Fruit fly (Drosophila melanogaster) whole organism: Measurements from ENCODE around the gene CG5676.

Source experiments
- psq ChIP-seq: fragments of >200 bp; optimal IDR thresholded peaks from 2 replicates; lab custom pipeline; 2017
- usp ChIP-seq: fragments of >200 bp; optimal IDR thresholded peaks from 2 replicates; lab custom pipeline; 2017; ENCODE audit warnings: missing biosample characterization, missing genetic modification characterization, mixed read lengths

- TF ChIP-seq usp (GFP tag; lab: Kevin White, UChicago) = no peak
- no peak for TF ChIP-seq psq (lab: Kevin White, UChicago)
Observed at dm6 chr2L:10303786-10304185, 48.1 kb upstream of the CG5676 start, which contains the start of gene nmd.
